Fruit fly (Drosophila melanogaster): ENCODE measurements around the gene Acsf3.

Acsf3 gene

dm6 chrX:7299399-7300355 is 29.2 kb upstream of the Acsf3 start (continued):
- TF ChIP-seq lov (optimal IDR thresholded peaks at IDR 0.05) (no peak), lov (GFP tag; IDR thresholded peaks at IDR 0.05) (peak; percentile 18; the same call in 1 of the 3 replicates), luna (GFP tag; optimal IDR thresholded peaks at IDR 0.05) (no peak), ab (GFP tag; optimal IDR thresholded peaks at IDR 0.05) (no peak), Dip2 (GFP tag; IDR thresholded peaks at IDR 0.05) (no peak), Neu2 (GFP tag; optimal IDR thresholded peaks at IDR 0.05; ENCODE audit: borderline replicate concordance) (no peak), HLHmδ (GFP tag; optimal IDR thresholded peaks at IDR 0.05) (no peak), cato (GFP tag; optimal IDR thresholded peaks at IDR 0.05; ENCODE audit: borderline replicate concordance) (no peak), tio (GFP tag; optimal IDR thresholded peaks at IDR 0.05) (peak; percentile 17), h (optimal IDR thresholded peaks at IDR 0.05) (no peak), CG12155 (GFP tag; optimal IDR thresholded peaks at IDR 0.05) (peak; percentile 15), HmgD (GFP tag; optimal IDR thresholded peaks at IDR 0.05) (no peak), Poxn (GFP tag; IDR thresholded peaks at IDR 0.05) (no peak), Nf-YB (GFP tag; optimal IDR thresholded peaks at IDR 0.05) (no peak), CG4730 (GFP tag; IDR thresholded peaks at IDR 0.05) (no peak), Bteb2 (GFP tag; optimal IDR thresholded peaks at IDR 0.05) (no peak), her (GFP tag; optimal IDR thresholded peaks at IDR 0.05) (no peak), pum (GFP tag; optimal IDR thresholded peaks at IDR 0.05) (peak; percentile 10), CHES-1-like (GFP tag; optimal IDR thresholded peaks at IDR 0.05) (peak; percentile 8), Dek (tag; optimal IDR thresholded peaks at IDR 0.05) (peak; percentile 31), CG3281 (GFP tag; optimal IDR thresholded peaks at IDR 0.05) (peak; percentile 67), CG8089 (GFP tag; optimal IDR thresholded peaks at IDR 0.05) (no peak), Pdp1 (GFP tag; optimal IDR thresholded peaks at IDR 0.05) (peak; percentile 7 to 79), Bdp1 (GFP tag; optimal IDR thresholded peaks at IDR 0.05) (no peak), CG17328 (GFP tag; IDR thresholded peaks at IDR 0.05) (no peak; the same call in 1 of the 2 replicates), D (optimal IDR thresholded peaks at IDR 0.05) (no peak), D (GFP tag; optimal IDR thresholded peaks at IDR 0.05) (no peak), hbn (GFP tag; IDR thresholded peaks at IDR 0.05; ENCODE audit: partially characterized antibody) (0 out of 2 replicates have a peak, but pooled peaks have one; percentile 15), CG4360 (GFP tag; IDR thresholded peaks at IDR 0.05) (no peak), peb (GFP tag; IDR thresholded peaks at IDR 0.05) (no peak), CG11695 (GFP tag; IDR thresholded peaks at IDR 0.05) (peak; percentile 60; the same call in 1 of the 3 replicates), CG1647 (GFP tag; optimal IDR thresholded peaks at IDR 0.05) (no peak), CG2116 (GFP tag; optimal IDR thresholded peaks at IDR 0.05) (no peak), lbe (GFP tag; optimal IDR thresholded peaks at IDR 0.05) (no peak), Hr3 (GFP tag; optimal IDR thresholded peaks at IDR 0.05) (no peak), trh (GFP tag; optimal IDR thresholded peaks at IDR 0.05) (no peak), CG34224 (GFP tag; IDR thresholded peaks at IDR 0.05; ENCODE audit: partially characterized antibody) (no peak; the same call in 2 of the 3 replicates), CG7963 (GFP tag; IDR thresholded peaks at IDR 0.05; ENCODE audit: partially characterized antibody) (no peak), Max (GFP tag; optimal IDR thresholded peaks at IDR 0.05) (no peak), vvl (GFP tag; IDR thresholded peaks at IDR 0.05) (peak; percentile 31), Stat92E (GFP tag; optimal IDR thresholded peaks at IDR 0.05) (no peak), CG8765 (GFP tag; IDR thresholded peaks at IDR 0.05) (no peak), en (GFP tag; optimal IDR thresholded peaks at IDR 0.05) (no peak), Deaf1 (tag; optimal IDR thresholded peaks at IDR 0.05) (peak; percentile 25), CG17186 (GFP tag; optimal IDR thresholded peaks at IDR 0.05) (no peak), eve (GFP tag; optimal IDR thresholded peaks at IDR 0.05) (no peak), Opbp (GFP tag; IDR thresholded peaks at IDR 0.05; ENCODE audit: partially characterized antibody) (no peak), CG11723 (GFP tag; optimal IDR thresholded peaks at IDR 0.05) (no peak), sna (GFP tag; IDR thresholded peaks at IDR 0.05; ENCODE audit: partially characterized antibody) (peak; percentile 30; the same call in 1 of the 2 replicates)
